Worm (Caenorhabditis elegans) whole organism, L4 larva: Measurements from ENCODE around the gene F35C5.3.

Source experiments
- egl-43 ChIP-seq: fragments of 200-800 bp; sonication (Bioruptor generic); IDR thresholded peaks from 2 replicates; pipeline ENCODE4 v1.3.6; 2022; ENCODE audit warnings: missing genetic modification reagents, missing genetic modification characterization, missing compliant biosample characterization
- lin-13 ChIP-seq: fragments of 150-350 bp; optimal IDR thresholded peaks from 2 replicates; lab custom pipeline; 2014; ENCODE audit warnings: missing biosample characterization, missing genetic modification reagents, missing genetic modification characterization
- madf-5 ChIP-seq, 2 experiments: fragments of 200-800 bp; sonication (Bioruptor generic); IDR thresholded peaks; 2 replicates each; pipeline ENCODE4 v1.3.6; 2022; ENCODE audit warnings: missing compliant biosample characterization in 2 of 2, missing genetic modification characterization in 2 of 2
- mxl-3 ChIP-seq: fragments of 200-800 bp; sonication (Bioruptor generic); optimal IDR thresholded peaks from 2 replicates; lab custom pipeline; 2018; ENCODE audit warnings: mild to moderate bottlenecking, missing genetic modification characterization, missing compliant biosample characterization
- nhr-76 ChIP-seq: fragments of 150-350 bp; optimal IDR thresholded peaks from 2 replicates; lab custom pipeline; 2014; ENCODE audit warnings: missing biosample characterization, missing genetic modification characterization
- spr-1 ChIP-seq: sonication (generic microtip); optimal IDR thresholded peaks from 2 replicates; lab custom pipeline; 2016; ENCODE audit warnings: mild to moderate bottlenecking, missing genetic modification characterization, missing compliant biosample characterization

DNA sequence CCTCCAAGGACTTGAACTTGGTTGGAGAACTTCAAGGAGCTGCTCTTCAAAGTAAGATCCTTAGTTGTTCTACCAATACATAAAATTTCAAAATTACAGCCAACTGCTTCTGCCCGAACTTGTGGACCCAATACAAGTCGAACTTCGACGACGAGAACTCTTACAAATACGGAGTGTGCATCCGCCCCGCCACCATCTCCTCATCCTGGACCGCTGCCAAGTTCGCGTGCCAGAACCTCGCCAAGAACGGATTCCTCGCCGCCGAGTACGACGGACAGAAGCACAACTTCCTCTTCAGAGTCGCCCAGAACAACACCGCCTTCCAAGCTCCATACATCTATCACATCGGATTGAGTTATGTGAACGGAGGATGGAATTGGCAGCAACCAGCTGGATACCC, 8.1 kb downstream of the F35C5.3 start:
- TF ChIP-seq nhr-76 (tag; lab: Kevin White, UChicago) (no peak), lin-13 (GFP tag; lab: Kevin White, UChicago) (no peak), spr-1 (tag; lab: Kevin White, UChicago) (no peak), mxl-3 (GFP tag; lab: Kevin White, UChicago) (no peak), egl-43 (GFP tag; lab: Robert Waterston, UW) (no peak), madf-5 (GFP tag; IDR thresholded peaks at IDR 0.05; lab: Robert Waterston, UW) (no peak)
